Fruit fly (Drosophila melanogaster): ENCODE measurements around the gene Prosalpha6.

DNA sequence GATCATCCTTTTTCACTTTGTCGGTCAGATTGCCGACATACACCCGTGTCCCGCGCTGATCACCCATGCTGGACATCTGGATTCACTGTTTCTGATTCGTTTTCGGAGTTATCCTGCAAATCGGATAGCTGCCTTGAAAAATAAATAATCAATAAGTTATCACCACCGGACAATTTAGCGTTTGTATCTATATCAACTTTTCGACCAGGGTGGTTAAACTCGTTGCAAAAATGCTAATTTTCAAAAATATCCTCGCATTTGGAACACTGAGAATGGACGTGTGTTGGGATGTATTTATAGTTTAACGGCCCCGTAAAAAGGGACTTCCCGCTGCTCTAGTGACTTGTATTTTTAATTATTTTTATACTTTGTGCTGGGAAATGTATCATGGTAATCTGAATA is 42.2 kb downstream of the Prosalpha6 start, which contains the start of gene Rsf1:
- TF ChIP-seq CG33017 (tag; optimal IDR thresholded peaks at IDR 0.05) = no peak
- no peak for TF ChIP-seq pad (GFP tag; optimal IDR thresholded peaks at IDR 0.05)
- no peak for TF ChIP-seq CG7045 (GFP tag; optimal IDR thresholded peaks at IDR 0.05)
- no peak for TF ChIP-seq kay (GFP tag; ENCODE audit: borderline replicate concordance)
- no peak for TF ChIP-seq CG7101 (tag; optimal IDR thresholded peaks at IDR 0.05)
- no peak for TF ChIP-seq bab1 (GFP tag; optimal IDR thresholded peaks at IDR 0.05)
- no peak for TF ChIP-seq cic (GFP tag; optimal IDR thresholded peaks at IDR 0.05)
- TF ChIP-seq Hr96 (GFP tag; optimal IDR thresholded peaks at IDR 0.05) = no peak
- no peak for TF ChIP-seq tj (GFP tag; optimal IDR thresholded peaks at IDR 0.05)
- TF ChIP-seq Crg-1 (GFP tag; optimal IDR thresholded peaks at IDR 0.05) = no peak
- TF ChIP-seq CG14711 (tag; optimal IDR thresholded peaks at IDR 0.05) = no peak
- no peak for TF ChIP-seq toe (GFP tag; optimal IDR thresholded peaks at IDR 0.05)
- no peak for TF ChIP-seq cnc (optimal IDR thresholded peaks at IDR 0.05)

All from whole organism, adult.